Worm (Caenorhabditis elegans) whole organism, late embryonic: ENCODE measurements around the gene ZK596.3.

ENCODE experiments used
- C08G9.2 ChIP-seq: sonication (generic microtip); optimal IDR thresholded peaks from 2 replicates; lab custom pipeline; 2016; ENCODE audit warnings: mild to moderate bottlenecking, missing genetic modification characterization, moderate library complexity, missing compliant biosample characterization
- F13H6.1 ChIP-seq: sonication (generic microtip); optimal IDR thresholded peaks from 2 replicates; lab custom pipeline; 2016; ENCODE audit warnings: missing genetic modification characterization, missing compliant biosample characterization
- K02D7.2 ChIP-seq: sonication (generic microtip); optimal IDR thresholded peaks from 2 replicates; lab custom pipeline; 2017; ENCODE audit warnings: mild to moderate bottlenecking, missing genetic modification characterization, missing compliant biosample characterization
- T23F11.4 ChIP-seq: fragments of 200-800 bp; sonication (Bioruptor generic); optimal IDR thresholded peaks from 2 replicates; lab custom pipeline; 2018; ENCODE audit warnings: mild to moderate bottlenecking, missing genetic modification characterization, missing compliant biosample characterization
- Y22D7AL.16 ChIP-seq: sonication (generic microtip); optimal IDR thresholded peaks from 2 replicates; lab custom pipeline; 2016; ENCODE audit warnings: missing genetic modification characterization, missing compliant biosample characterization
- ahr-1 ChIP-seq: sonication (generic microtip); optimal IDR thresholded peaks from 2 replicates; lab custom pipeline; 2016; ENCODE audit warnings: missing genetic modification characterization, missing compliant biosample characterization
- ama-1 ChIP-seq: fragments of 150-350 bp; optimal IDR thresholded peaks from 2 replicates; lab custom pipeline; 2014
- ceh-14 ChIP-seq: sonication (generic microtip); optimal IDR thresholded peaks from 2 replicates; lab custom pipeline; 2016; ENCODE audit warnings: missing genotype, missing genetic modification characterization, missing compliant biosample characterization
- ceh-18 ChIP-seq: sonication (generic microtip); optimal IDR thresholded peaks from 2 replicates; lab custom pipeline; 2016; ENCODE audit warnings: missing genetic modification characterization, missing compliant biosample characterization
- ceh-2 ChIP-seq: sonication (generic microtip); optimal IDR thresholded peaks from 2 replicates; lab custom pipeline; 2016; ENCODE audit warnings: missing genotype, missing genetic modification characterization, missing compliant biosample characterization
- ceh-22 ChIP-seq: sonication (generic microtip); optimal IDR thresholded peaks from 2 replicates; lab custom pipeline; 2017; ENCODE audit warnings: missing biosample characterization, missing genetic modification characterization
- ceh-24 ChIP-seq: sonication (generic microtip); optimal IDR thresholded peaks from 2 replicates; lab custom pipeline; 2016; ENCODE audit warnings: mild to moderate bottlenecking, missing genetic modification characterization, missing compliant biosample characterization
- ceh-30 ChIP-seq: fragments of 150-350 bp; optimal IDR thresholded peaks from 2 replicates; lab custom pipeline; 2014; ENCODE audit warnings: missing biosample characterization, missing genetic modification characterization
- ceh-31 ChIP-seq: sonication (generic microtip); optimal IDR thresholded peaks from 2 replicates; lab custom pipeline; 2016; ENCODE audit warnings: missing genetic modification characterization, missing compliant biosample characterization
- ceh-45 ChIP-seq: fragments of 200-800 bp; sonication (Bioruptor generic); IDR thresholded peaks from 2 replicates; pipeline ENCODE4 v1.3.6; 2022; ENCODE audit warnings: missing genetic modification reagents, missing genetic modification characterization, missing compliant biosample characterization
- ceh-48 ChIP-seq: sonication (generic microtip); optimal IDR thresholded peaks from 2 replicates; lab custom pipeline; 2016; ENCODE audit warnings: missing genetic modification characterization, inconsistent platforms, missing compliant biosample characterization
- dmd-4 ChIP-seq: sonication (generic microtip); optimal IDR thresholded peaks from 2 replicates; lab custom pipeline; 2016; ENCODE audit warnings: borderline replicate concordance, missing genetic modification characterization, missing compliant biosample characterization
- dve-1 ChIP-seq: sonication (generic microtip); optimal IDR thresholded peaks from 2 replicates; lab custom pipeline; 2017; ENCODE audit warnings: antibody characterized with exemption, mild to moderate bottlenecking, missing genetic modification characterization, missing compliant biosample characterization
- elt-2 ChIP-seq: sonication (generic microtip); optimal IDR thresholded peaks from 2 replicates; lab custom pipeline; 2016; ENCODE audit warnings: missing genetic modification reagents, missing genetic modification characterization, missing compliant biosample characterization
- eyg-1 ChIP-seq: sonication (generic microtip); optimal IDR thresholded peaks from 2 replicates; lab custom pipeline; 2016; ENCODE audit warnings: missing genotype, missing genetic modification characterization, missing compliant biosample characterization
- fax-1 ChIP-seq: sonication (generic microtip); optimal IDR thresholded peaks from 2 replicates; lab custom pipeline; 2016; ENCODE audit warnings: missing genotype, missing genetic modification characterization, missing compliant biosample characterization
- gmeb-2 ChIP-seq: sonication (generic microtip); optimal IDR thresholded peaks from 2 replicates; lab custom pipeline; 2016; ENCODE audit warnings: missing genetic modification characterization, inconsistent platforms, missing compliant biosample characterization
- hlh-15 ChIP-seq: sonication (generic microtip); optimal IDR thresholded peaks from 2 replicates; lab custom pipeline; 2016; ENCODE audit warnings: missing genetic modification characterization, missing compliant biosample characterization
- hlh-30 ChIP-seq: sonication (generic microtip); optimal IDR thresholded peaks from 2 replicates; lab custom pipeline; 2017; ENCODE audit warnings: antibody characterized with exemption, missing genetic modification characterization, missing compliant biosample characterization; ENCODE audit not compliant: insufficient read depth
- hlh-6 ChIP-seq: sonication (generic microtip); optimal IDR thresholded peaks from 2 replicates; lab custom pipeline; 2016; ENCODE audit warnings: missing genotype, missing genetic modification characterization, missing compliant biosample characterization
- hlh-8 ChIP-seq: sonication (generic microtip); optimal IDR thresholded peaks from 2 replicates; lab custom pipeline; 2016; ENCODE audit warnings: missing genotype, missing genetic modification characterization, missing compliant biosample characterization
- lim-6 ChIP-seq: sonication (generic microtip); optimal IDR thresholded peaks from 2 replicates; lab custom pipeline; 2016; ENCODE audit warnings: missing genetic modification characterization, missing compliant biosample characterization
- lin-11 ChIP-seq: fragments of 200-800 bp; sonication (Bioruptor generic); optimal IDR thresholded peaks from 2 replicates; lab custom pipeline; 2018; ENCODE audit warnings: mild to moderate bottlenecking, missing genetic modification characterization, missing compliant biosample characterization
- mec-3 ChIP-seq: sonication (generic microtip); optimal IDR thresholded peaks from 2 replicates; lab custom pipeline; 2016; ENCODE audit warnings: borderline replicate concordance, missing genetic modification characterization, missing compliant biosample characterization
- nfya-1 ChIP-seq: sonication (generic microtip); optimal IDR thresholded peaks from 2 replicates; lab custom pipeline; 2017; ENCODE audit warnings: missing genetic modification characterization, mild to moderate bottlenecking, missing compliant biosample characterization, antibody characterized with exemption, moderate library complexity
- nhr-11 ChIP-seq: fragments of 150-350 bp; optimal IDR thresholded peaks from 2 replicates; lab custom pipeline; 2014; ENCODE audit warnings: missing biosample characterization, missing genetic modification characterization
- nhr-232 ChIP-seq: sonication (generic microtip); optimal IDR thresholded peaks from 2 replicates; lab custom pipeline; 2016; ENCODE audit warnings: missing genetic modification characterization, missing compliant biosample characterization
- npax-4 ChIP-seq: sonication (generic microtip); optimal IDR thresholded peaks from 2 replicates; lab custom pipeline; 2016; ENCODE audit warnings: missing genetic modification characterization, missing compliant biosample characterization
- odd-2 ChIP-seq: sonication (generic microtip); optimal IDR thresholded peaks from 2 replicates; lab custom pipeline; 2017; ENCODE audit warnings: antibody characterized with exemption, mild to moderate bottlenecking, missing genetic modification characterization, missing compliant biosample characterization
- pat-9 ChIP-seq: fragments of 200-800 bp; sonication (Bioruptor generic); optimal IDR thresholded peaks from 2 replicates; lab custom pipeline; 2018; ENCODE audit warnings: mild to moderate bottlenecking, missing genetic modification characterization, moderate library complexity, missing compliant biosample characterization
- pha-4 ChIP-seq: fragments of 150-350 bp; optimal IDR thresholded peaks from 2 replicates; lab custom pipeline; 2018; ENCODE audit warnings: missing biosample characterization, missing genetic modification reagents, missing genetic modification characterization
- pqm-1 ChIP-seq: sonication (generic microtip); optimal IDR thresholded peaks from 2 replicates; lab custom pipeline; 2016; ENCODE audit warnings: missing genetic modification characterization, missing compliant biosample characterization
- ref-2 ChIP-seq: sonication (generic microtip); optimal IDR thresholded peaks from 2 replicates; lab custom pipeline; 2016; ENCODE audit warnings: missing genetic modification characterization, missing compliant biosample characterization
- sdc-2 ChIP-seq: sonication (generic microtip); optimal IDR thresholded peaks from 2 replicates; lab custom pipeline; 2016; ENCODE audit warnings: missing genotype, missing genetic modification characterization, missing compliant biosample characterization
- sox-2 ChIP-seq: fragments of 200-800 bp; sonication (Bioruptor generic); IDR thresholded peaks from 2 replicates; pipeline ENCODE4 v1.3.6; 2022; ENCODE audit warnings: missing genetic modification reagents, missing genetic modification characterization, missing compliant biosample characterization
- sox-4 ChIP-seq: sonication (generic microtip); optimal IDR thresholded peaks from 2 replicates; lab custom pipeline; 2017; ENCODE audit warnings: mild to moderate bottlenecking, missing genetic modification characterization, inconsistent platforms, missing compliant biosample characterization
- syd-9 ChIP-seq: sonication (generic microtip); optimal IDR thresholded peaks from 2 replicates; lab custom pipeline; 2016; ENCODE audit warnings: mild to moderate bottlenecking, missing genetic modification characterization, moderate library complexity, missing compliant biosample characterization
- tbx-2 ChIP-seq: sonication (generic microtip); optimal IDR thresholded peaks from 2 replicates; lab custom pipeline; 2016; ENCODE audit warnings: missing genetic modification characterization, missing compliant biosample characterization
- tbx-7 ChIP-seq: sonication (generic microtip); optimal IDR thresholded peaks from 2 replicates; lab custom pipeline; 2016; ENCODE audit warnings: missing genotype, missing genetic modification characterization, missing compliant biosample characterization
- unc-3 ChIP-seq, 2 experiments: fragments of 200-800 bp in 1 of 2; sonication (Bioruptor generic) in 1 of 2; sonication (generic microtip) in 1 of 2; conservative IDR thresholded peaks in 1 of 2; optimal IDR thresholded peaks in 1 of 2; 2 replicates each; pipeline versions ENCODE4 v1.3.6 to Lab custom; 2016 to 2022; ENCODE audit warnings: missing compliant biosample characterization in 2 of 2, missing genetic modification characterization in 2 of 2, missing genetic modification reagents in 1 of 2
- unc-42 ChIP-seq: sonication (generic microtip); optimal IDR thresholded peaks from 2 replicates; lab custom pipeline; 2016; ENCODE audit warnings: missing genotype, missing genetic modification characterization, missing compliant biosample characterization
- unc-55 ChIP-seq: sonication (generic microtip); optimal IDR thresholded peaks from 2 replicates; lab custom pipeline; 2017; ENCODE audit warnings: missing biosample characterization, missing genetic modification reagents, missing genetic modification characterization
- ztf-16 ChIP-seq: sonication (generic microtip); optimal IDR thresholded peaks from 2 replicates; lab custom pipeline; 2017; ENCODE audit warnings: missing genetic modification characterization, missing compliant biosample characterization

ZK596.3 gene

DNA sequence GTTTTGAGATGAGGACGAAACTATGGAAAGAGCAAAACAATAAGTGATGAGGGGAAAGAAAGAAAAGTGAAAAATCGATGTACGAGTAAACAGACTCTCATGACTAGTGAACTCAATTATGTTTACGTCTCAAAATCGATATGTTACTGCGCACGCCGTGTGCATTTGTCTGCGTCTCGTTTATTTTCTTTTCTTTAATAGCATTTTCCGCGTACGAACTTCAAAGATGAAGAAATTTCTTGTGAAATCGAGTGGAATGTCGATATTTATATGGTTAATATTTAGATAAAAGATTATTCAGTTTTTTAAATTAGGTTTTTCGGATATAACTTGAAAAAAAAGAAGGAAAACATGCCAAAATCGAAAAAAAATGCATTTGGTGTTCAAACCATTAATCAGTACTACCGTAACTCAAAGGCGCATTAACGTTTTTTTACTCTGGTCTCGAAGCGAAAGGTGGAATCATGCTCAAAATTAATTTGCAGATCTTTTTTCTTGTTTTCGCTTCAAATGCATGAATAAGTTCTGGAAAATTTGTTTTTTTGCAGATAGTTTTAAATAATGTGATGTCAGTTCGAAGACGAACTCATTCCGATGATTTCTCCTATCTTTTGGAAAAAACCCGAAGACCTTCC lies 32.8 kb upstream of the ZK596.3 start, which contains the start of gene fic-1:
Gene fic-1 (plus strand): TSS at position 549 of the 635 bp plus-strand sequence.
- TF ChIP-seq gmeb-2 (tag; lab: Kevin White, UChicago), result no peak
- TF ChIP-seq tbx-2, result peak; percentile 18
- TF ChIP-seq odd-2, result no peak
- peak; percentile 56 for TF ChIP-seq hlh-30
- TF ChIP-seq eyg-1, result no peak
- no peak for TF ChIP-seq tbx-7 (tag; lab: Kevin White, UChicago)
- peak; percentile 13 for TF ChIP-seq unc-55
- TF ChIP-seq ref-2 (tag; lab: Kevin White, UChicago), result no peak
- peak; percentile 78 for TF ChIP-seq ceh-31 (tag; lab: Kevin White, UChicago)
- TF ChIP-seq nhr-11 (tag; lab: Kevin White, UChicago), result no peak
- no peak for TF ChIP-seq ceh-22 (tag; lab: Kevin White, UChicago)
- peak; percentile 98 for TF ChIP-seq ceh-48 (tag; lab: Kevin White, UChicago)
- TF ChIP-seq sox-4, result no peak
- TF ChIP-seq nhr-232 (tag; lab: Kevin White, UChicago), result no peak
- no peak for TF ChIP-seq ceh-18 (tag; lab: Kevin White, UChicago)
- TF ChIP-seq lin-11 (tag; lab: Kevin White, UChicago), result no peak
- no peak for TF ChIP-seq fax-1 (tag; lab: Kevin White, UChicago)
- peak; percentile 52 for TF ChIP-seq nfya-1
- no peak for TF ChIP-seq sox-2 (GFP tag; lab: Robert Waterston, UW)
- peak; percentile 99 for TF ChIP-seq unc-42 (tag; lab: Kevin White, UChicago)

DNA sequence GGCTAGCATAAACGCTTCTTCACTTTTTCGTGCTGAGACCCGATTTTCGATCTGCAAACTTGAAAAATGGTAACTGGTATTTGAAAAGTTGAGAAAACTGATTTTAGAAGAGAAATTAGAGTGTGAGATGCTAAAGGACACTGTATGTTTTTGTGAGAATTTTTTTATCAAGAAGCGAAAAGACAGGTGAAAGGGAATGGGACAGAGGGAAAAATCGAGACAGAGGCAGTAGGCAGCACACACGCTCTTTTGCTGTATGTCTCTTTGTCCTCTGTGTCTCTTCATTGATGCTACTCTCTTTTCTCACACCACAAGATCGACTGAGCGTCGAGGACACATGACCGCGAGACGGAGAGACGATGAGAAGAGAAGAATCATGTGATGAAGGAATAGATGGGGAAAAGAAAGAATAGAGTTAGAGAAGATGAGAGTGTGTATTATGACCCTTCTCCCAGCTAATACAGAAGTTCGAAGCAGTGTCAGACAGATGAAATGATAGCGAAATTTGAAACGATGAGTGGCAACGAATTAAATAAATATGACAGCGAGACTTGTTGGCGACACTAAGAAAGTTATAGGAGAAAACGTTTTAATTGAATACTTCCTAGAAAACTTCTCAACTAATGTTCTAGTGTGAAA lies 31.8 kb upstream of the ZK596.3 start, which contains the start of gene lgg-2:
Gene lgg-2 (minus strand): TSS at position 51 of the 639 bp plus-strand sequence.
- TF ChIP-seq npax-4 (no peak), F13H6.1 (tag; lab: Kevin White, UChicago) (peak; percentile 26), unc-55 (peak; percentile 69), mec-3 (tag; lab: Kevin White, UChicago) (no peak), hlh-8 (tag; lab: Kevin White, UChicago) (no peak), lim-6 (tag; lab: Kevin White, UChicago) (no peak), fax-1 (tag; lab: Kevin White, UChicago) (peak; percentile 45), K02D7.2 (no peak), ceh-22 (tag; lab: Kevin White, UChicago) (no peak), ceh-24 (no peak), pha-4 (no peak), ama-1 (lab: Kevin White, UChicago) (no peak), hlh-6 (tag; lab: Kevin White, UChicago) (no peak), nfya-1 (peak; percentile 88), elt-2 (peak; percentile 37), hlh-15 (tag; lab: Kevin White, UChicago) (no peak), ceh-2 (tag; lab: Kevin White, UChicago) (no peak), ceh-30 (tag; lab: Kevin White, UChicago) (no peak), pat-9 (tag; lab: Kevin White, UChicago) (no peak), ztf-16 (no peak), dmd-4 (peak; percentile 46), sdc-2 (tag; lab: Kevin White, UChicago) (no peak), ref-2 (tag; lab: Kevin White, UChicago) (peak; percentile 61), ceh-48 (tag; lab: Kevin White, UChicago) (no peak), T23F11.4 (GFP tag; lab: Kevin White, UChicago) (no peak), pqm-1 (no peak), hlh-30 (peak; percentile 100), ceh-18 (tag; lab: Kevin White, UChicago) (peak; percentile 90), ahr-1 (tag; lab: Kevin White, UChicago) (no peak), unc-3 (GFP tag; conservative IDR thresholded peaks at IDR 0.05; lab: Robert Waterston, UW) (no peak), unc-3 (tag; optimal IDR thresholded peaks at IDR 0.05; lab: Kevin White, UChicago) (no peak), Y22D7AL.16 (tag; lab: Kevin White, UChicago) (no peak), sox-4 (no peak), ceh-14 (peak; percentile 7), odd-2 (no peak), ceh-45 (GFP tag; lab: Robert Waterston, UW) (no peak), syd-9 (tag; lab: Kevin White, UChicago) (no peak), dve-1 (tag; lab: Kevin White, UChicago) (no peak), C08G9.2 (tag; lab: Kevin White, UChicago) (peak; percentile 34)
